Worm (Caenorhabditis elegans): Measurements from ENCODE around the gene T01B6.1.

The T01B6.1 gene

ce11 chrX:2335384-2335783, at the start of gene T01B6.1:
TSS of gene T01B6.1 (plus strand) at chrX:2335684.
- peak in 1 of 2 experiments; percentile 11 for TF ChIP-seq unc-62 (GFP tag; optimal IDR thresholded peaks at IDR 0.05 in 1 of 2)
- no peak for TF ChIP-seq unc-62 (tag; optimal IDR thresholded peaks at IDR 0.05)
- TF ChIP-seq dmd-8 (GFP tag; IDR thresholded peaks at IDR 0.05) = no peak

- TF ChIP-seq unc-62 (GFP tag; optimal IDR thresholded peaks at IDR 0.05 in 1 of 2) (peak in 1 of 2 experiments; percentile 9), unc-62 (tag; optimal IDR thresholded peaks at IDR 0.05) (no peak), lin-38 (GFP tag; IDR thresholded peaks at IDR 0.05) (no peak)
These were observed 48.4 kb upstream of the T01B6.1 start, which contains the start of gene sav-1 for ce11 chrX:2287092-2287491. TSS of gene sav-1 (minus strand) at chrX:2287192.

- TF ChIP-seq mdt-29 (GFP tag; IDR thresholded peaks at IDR 0.05) (no peak), sdz-12 (GFP tag; optimal IDR thresholded peaks at IDR 0.05) (no peak), ces-1 (GFP tag; optimal IDR thresholded peaks at IDR 0.05) (no peak), lin-38 (GFP tag; IDR thresholded peaks at IDR 0.05) (no peak), lin-29 (GFP tag; IDR thresholded peaks at IDR 0.05) (no peak), nhr-10 (tag; optimal IDR thresholded peaks at IDR 0.05) (no peak), mxl-3 (GFP tag; optimal IDR thresholded peaks at IDR 0.05) (peak; percentile 67), Y48G9A.11 (GFP tag; IDR thresholded peaks at IDR 0.05) (no peak), snpc-4 (tag; optimal IDR thresholded peaks at IDR 0.05) (no peak), ceh-82 (tag; optimal IDR thresholded peaks at IDR 0.05) (no peak), spr-1 (tag; optimal IDR thresholded peaks at IDR 0.05) (no peak), nhr-102 (tag; optimal IDR thresholded peaks at IDR 0.05) (no peak), dmd-9 (GFP tag; IDR thresholded peaks at IDR 0.05) (0 out of 2 replicates have a peak, but pooled peaks have one; percentile 25), zfp-3 (GFP tag; conservative IDR thresholded peaks at IDR 0.05) (no peak), dmd-8 (GFP tag; IDR thresholded peaks at IDR 0.05) (no peak), zip-2 (tag; optimal IDR thresholded peaks at IDR 0.05) (no peak), zfp-2 (tag; optimal IDR thresholded peaks at IDR 0.05) (no peak), dmd-6 (GFP tag; IDR thresholded peaks at IDR 0.05) (peak; percentile 57), F37D6.2 (tag; optimal IDR thresholded peaks at IDR 0.05) (no peak), lsy-2 (tag; optimal IDR thresholded peaks at IDR 0.05) (peak in 1 of 2 experiments; percentile 36), fos-1 (tag; optimal IDR thresholded peaks at IDR 0.05) (no peak), nhr-77 (tag; optimal IDR thresholded peaks at IDR 0.05) (peak; percentile 31), ceh-44 (GFP tag; IDR thresholded peaks at IDR 0.05) (no peak), snpc-1.2 (GFP tag; IDR thresholded peaks at IDR 0.05) (no peak), nhr-41 (GFP tag; IDR thresholded peaks at IDR 0.05) (no peak), tra-1 (GFP tag; IDR thresholded peaks at IDR 0.05) (no peak), nhr-6 (tag; optimal IDR thresholded peaks at IDR 0.05) (peak; percentile 25), mep-1 (tag; optimal IDR thresholded peaks at IDR 0.05) (peak; percentile 41), ZK546.5 (tag; optimal IDR thresholded peaks at IDR 0.05) (no peak), vab-7 (GFP tag; IDR thresholded peaks at IDR 0.05) (no peak), daf-12 (tag; optimal IDR thresholded peaks at IDR 0.05) (no peak), nhr-237 (tag; optimal IDR thresholded peaks at IDR 0.05) (no peak), ZK337.2 (GFP tag; IDR thresholded peaks at IDR 0.05) (0 out of 2 replicates have a peak, but pooled peaks have one; percentile 25), Y75B8A.6 (GFP tag; IDR thresholded peaks at IDR 0.05) (no peak), unc-62 (GFP tag; optimal IDR thresholded peaks at IDR 0.05 in 1 of 2) (peak in 1 of 2 experiments; percentile 88), unc-62 (tag; optimal IDR thresholded peaks at IDR 0.05) (no peak), lim-7 (GFP tag; IDR thresholded peaks at IDR 0.05) (no peak), dve-1 (tag; optimal IDR thresholded peaks at IDR 0.05; ENCODE audit: insufficient read depth) (peak; percentile 51), T26A8.4 (GFP tag; IDR thresholded peaks at IDR 0.05) (no peak), pqm-1 (tag; optimal IDR thresholded peaks at IDR 0.05) (peak; percentile 54), ceh-28 (tag; optimal IDR thresholded peaks at IDR 0.05) (no peak), lin-15B (tag; optimal IDR thresholded peaks at IDR 0.05) (no peak), aly-2 (tag; optimal IDR thresholded peaks at IDR 0.05) (no peak), mes-2 (tag; optimal IDR thresholded peaks at IDR 0.05; ENCODE audit: poor library complexity, severe bottlenecking) (peak; percentile 50), mdl-1 (tag; optimal IDR thresholded peaks at IDR 0.05) (peak in 1 of 2 experiments; percentile 1), daf-16 (GFP tag; optimal IDR thresholded peaks at IDR 0.05) (peak in 1 of 2 experiments; percentile 41), daf-16 (tag; optimal IDR thresholded peaks at IDR 0.05) (peak; percentile 43)
These were observed 47.5 kb upstream of the T01B6.1 start for ce11 chrX:2287977-2288387.

Measured in whole organism, L4 larva.